Fruit fly (Drosophila melanogaster) whole organism, embryonic: ENCODE results near the gene CG8837.
A peak's percentile ranks its signal among the peaks of the same experiment; 100 is the strongest.

ENCODE experiments used
- Awh ChIP-seq: fragments of 200-800 bp; sonication (Bioruptor generic); IDR thresholded peaks from 2 replicates; pipeline ENCODE4, ENCODE4 v1.3.6; 2022; ENCODE audit warnings: missing biosample characterization, missing genetic modification characterization
- Bdp1 ChIP-seq: fragments of 200-800 bp; sonication (Bioruptor generic); optimal IDR thresholded peaks from 3 replicates; lab custom pipeline; 2016; ENCODE audit warnings: missing biosample characterization, missing genetic modification characterization
- C15 ChIP-seq: fragments of 200-800 bp; sonication (Bioruptor generic); IDR thresholded peaks from 3 replicates; pipeline ENCODE4 v1.3.6; 2022; ENCODE audit warnings: missing biosample characterization, missing genetic modification characterization
- CG11560 ChIP-seq: fragments of 200-800 bp; sonication (Bioruptor generic); IDR thresholded peaks from 3 replicates; pipeline ENCODE4 v1.3.6; 2022; ENCODE audit warnings: missing biosample characterization, missing genetic modification characterization
- CG12104 ChIP-seq: fragments of 200-800 bp; sonication (Bioruptor generic); optimal IDR thresholded peaks from 3 replicates; lab custom pipeline; 2016; ENCODE audit warnings: missing biosample characterization, missing genetic modification characterization
- CG17328 ChIP-seq: fragments of 200-800 bp; sonication (Bioruptor generic); IDR thresholded peaks from 2 replicates; pipeline ENCODE4 v1.3.6; 2022; ENCODE audit warnings: missing biosample characterization, missing genetic modification characterization
- CG18476 ChIP-seq: fragments of 200-800 bp; sonication (Bioruptor generic); optimal IDR thresholded peaks from 2 replicates; lab custom pipeline; 2016; ENCODE audit warnings: missing biosample characterization, mild to moderate bottlenecking, missing genetic modification characterization
- CG2120 ChIP-seq: fragments of 200-800 bp; sonication (Bioruptor generic); optimal IDR thresholded peaks from 3 replicates; lab custom pipeline; 2016; ENCODE audit warnings: missing biosample characterization, missing genetic modification characterization
- CG31365 ChIP-seq: fragments of 200-800 bp; sonication (Bioruptor generic); optimal IDR thresholded peaks from 2 replicates; lab custom pipeline; 2018; ENCODE audit warnings: missing biosample characterization, mild to moderate bottlenecking, missing genetic modification characterization
- CG3995 ChIP-seq: fragments of 200-800 bp; sonication (Bioruptor generic); optimal IDR thresholded peaks from 3 replicates; lab custom pipeline; 2016; ENCODE audit warnings: missing biosample characterization, missing genetic modification characterization
- CG6272 ChIP-seq: fragments of 200-800 bp; sonication (Bioruptor generic); IDR thresholded peaks from 2 replicates; pipeline ENCODE4 v1.3.6; 2022; ENCODE audit warnings: missing biosample characterization, missing genetic modification characterization
- CG6683 ChIP-seq: fragments of 200-800 bp; sonication (Bioruptor generic); optimal IDR thresholded peaks from 2 replicates; lab custom pipeline; 2017; ENCODE audit warnings: missing biosample characterization, mild to moderate bottlenecking, missing genetic modification characterization, missing genetic modification reagents
- CG6689 ChIP-seq: fragments of 200-800 bp; sonication (Bioruptor generic); IDR thresholded peaks from 2 replicates; pipeline ENCODE4 v1.3.6; 2022; ENCODE audit warnings: missing biosample characterization, missing genetic modification characterization
- CG7963 ChIP-seq: fragments of 200-800 bp; sonication (Bioruptor generic); IDR thresholded peaks from 3 replicates; pipeline ENCODE4 v1.3.6; 2022; ENCODE audit warnings: missing biosample characterization, missing genetic modification characterization; ENCODE audit not compliant: partially characterized antibody
- CG9437 ChIP-seq: fragments of 200-800 bp; sonication (Bioruptor generic); optimal IDR thresholded peaks from 2 replicates; lab custom pipeline; 2018; ENCODE audit warnings: missing biosample characterization, mild to moderate bottlenecking, missing genetic modification characterization
- CG9609 ChIP-seq: fragments of 200-800 bp; sonication (Bioruptor generic); optimal IDR thresholded peaks from 3 replicates; lab custom pipeline; 2016; ENCODE audit warnings: missing biosample characterization, missing genetic modification characterization
- CG9797 ChIP-seq: fragments of 200-800 bp; sonication (Bioruptor generic); optimal IDR thresholded peaks from 3 replicates; lab custom pipeline; 2018; ENCODE audit warnings: missing biosample characterization, mild to moderate bottlenecking, missing genetic modification characterization
- CG9932 ChIP-seq: fragments of 200-800 bp; sonication (Bioruptor generic); IDR thresholded peaks from 2 replicates; pipeline ENCODE4 v1.3.6; 2022; ENCODE audit warnings: missing biosample characterization, missing genetic modification characterization
- CHES-1-like ChIP-seq: fragments of 200-800 bp; sonication (Bioruptor generic); optimal IDR thresholded peaks from 2 replicates; lab custom pipeline; 2016; ENCODE audit warnings: missing biosample characterization, missing genetic modification characterization
- Chrac-16 ChIP-seq: fragments of 200-800 bp; sonication (Bioruptor generic); optimal IDR thresholded peaks from 3 replicates; lab custom pipeline; 2016; ENCODE audit warnings: missing biosample characterization, missing genetic modification characterization
- Deaf1 ChIP-seq: fragments of 200-800 bp; optimal IDR thresholded peaks from 3 replicates; lab custom pipeline; 2019; ENCODE audit warnings: missing biosample characterization, mild to moderate bottlenecking, missing genetic modification characterization, moderate library complexity
- Doc2 ChIP-seq: fragments of 200-800 bp; sonication (Bioruptor generic); IDR thresholded peaks from 2 replicates; pipeline ENCODE4 v1.3.6; 2022; ENCODE audit warnings: missing biosample characterization, missing genetic modification characterization
- Elba2 ChIP-seq: fragments of 200-800 bp; sonication (Bioruptor generic); optimal IDR thresholded peaks from 3 replicates; lab custom pipeline; 2016; ENCODE audit warnings: missing biosample characterization, missing genetic modification characterization
- Ets65A ChIP-seq: fragments of 200-800 bp; sonication (Bioruptor generic); peaks from one replicate; lab custom pipeline; 2016; ENCODE audit warnings: missing biosample characterization, missing genetic modification characterization
- HHEX ChIP-seq: fragments of 200-800 bp; sonication (Bioruptor generic); optimal IDR thresholded peaks from 3 replicates; lab custom pipeline; 2017; ENCODE audit warnings: missing biosample characterization, mild to moderate bottlenecking, missing genetic modification characterization, missing genetic modification reagents
- Mad ChIP-seq: fragments of 200-800 bp; sonication (Bioruptor generic); optimal IDR thresholded peaks from 2 replicates; lab custom pipeline; 2016; ENCODE audit warnings: missing biosample characterization, missing genetic modification characterization
- Myb ChIP-seq: fragments of 200-800 bp; sonication (Bioruptor generic); optimal IDR thresholded peaks from 2 replicates; lab custom pipeline; 2016; ENCODE audit warnings: missing biosample characterization, missing genetic modification characterization
- NC2β ChIP-seq: fragments of 200-800 bp; sonication (Bioruptor generic); optimal IDR thresholded peaks from 2 replicates; lab custom pipeline; 2016; ENCODE audit warnings: missing biosample characterization, missing genetic modification characterization
- Oli ChIP-seq: fragments of 200-800 bp; sonication (Bioruptor generic); optimal IDR thresholded peaks from 2 replicates; lab custom pipeline; 2018; ENCODE audit warnings: missing biosample characterization, mild to moderate bottlenecking, missing genetic modification characterization, moderate library complexity
- Rx ChIP-seq: fragments of 200-800 bp; sonication (Bioruptor generic); IDR thresholded peaks from 2 replicates; pipeline ENCODE4 v1.3.6; 2022; ENCODE audit warnings: missing biosample characterization, missing genetic modification characterization
- Sox100B ChIP-seq: fragments of 200-800 bp; sonication (Bioruptor generic); optimal IDR thresholded peaks from 3 replicates; lab custom pipeline; 2018; ENCODE audit warnings: missing biosample characterization, mild to moderate bottlenecking, missing genetic modification characterization
- cato ChIP-seq: fragments of 200-800 bp; sonication (Bioruptor generic); optimal IDR thresholded peaks from 2 replicates; lab custom pipeline; 2016; ENCODE audit warnings: missing biosample characterization, missing genetic modification characterization, borderline replicate concordance
- chinmo ChIP-seq: fragments of 200-800 bp; sonication (Bioruptor generic); IDR thresholded peaks from 4 replicates; pipeline ENCODE4 v1.3.6; 2022; ENCODE audit warnings: missing biosample characterization, missing genetic modification characterization; ENCODE audit not compliant: partially characterized antibody
- danr ChIP-seq: fragments of 200-800 bp; sonication (Bioruptor generic); IDR thresholded peaks from 2 replicates; pipeline ENCODE4 v1.3.6; 2022; ENCODE audit warnings: missing biosample characterization, missing genetic modification characterization
- ewg ChIP-seq: fragments of 200-800 bp; sonication (Bioruptor generic); optimal IDR thresholded peaks from 3 replicates; lab custom pipeline; 2017; ENCODE audit warnings: mild to moderate bottlenecking, missing biosample characterization, missing genetic modification reagents, missing genetic modification characterization
- gro ChIP-seq: fragments of 200-800 bp; sonication (Bioruptor generic); optimal IDR thresholded peaks from 2 replicates; lab custom pipeline; 2016; ENCODE audit warnings: missing biosample characterization, missing genetic modification characterization
- gsb-n ChIP-seq: fragments of 200-800 bp; sonication (Bioruptor generic); optimal IDR thresholded peaks from 3 replicates; lab custom pipeline; 2018; ENCODE audit warnings: missing biosample characterization, mild to moderate bottlenecking, missing genetic modification characterization
- hbn ChIP-seq: fragments of 200-800 bp; sonication (Bioruptor generic); IDR thresholded peaks from 2 replicates; pipeline ENCODE4 v1.3.6; 2022; ENCODE audit warnings: missing biosample characterization, missing genetic modification characterization; ENCODE audit not compliant: partially characterized antibody
- lilli ChIP-seq: fragments of 200-800 bp; sonication (Bioruptor generic); optimal IDR thresholded peaks from 3 replicates; lab custom pipeline; 2016; ENCODE audit warnings: missing biosample characterization, missing genetic modification characterization
- pnt ChIP-seq: fragments of 200-800 bp; sonication (Bioruptor generic); optimal IDR thresholded peaks from 3 replicates; lab custom pipeline; 2016; ENCODE audit warnings: missing biosample characterization, missing genetic modification characterization
- pzg ChIP-seq: fragments of 200-800 bp; sonication (Bioruptor generic); optimal IDR thresholded peaks from 3 replicates; lab custom pipeline; 2018; ENCODE audit warnings: missing biosample characterization, mild to moderate bottlenecking, missing genetic modification characterization, moderate library complexity
- rib ChIP-seq: fragments of 200-800 bp; sonication (Bioruptor generic); IDR thresholded peaks from 2 replicates; pipeline ENCODE4 v1.3.6; 2022; ENCODE audit warnings: missing biosample characterization, missing genetic modification characterization
- salm ChIP-seq: fragments of 200-800 bp; sonication (Bioruptor generic); optimal IDR thresholded peaks from 2 replicates; lab custom pipeline; 2018; ENCODE audit warnings: missing biosample characterization, mild to moderate bottlenecking, missing genetic modification characterization
- shn ChIP-seq: fragments of 200-800 bp; sonication (Bioruptor generic); optimal IDR thresholded peaks from 3 replicates; lab custom pipeline; 2016; ENCODE audit warnings: missing biosample characterization, missing genetic modification characterization
- sima ChIP-seq: fragments of 200-800 bp; sonication (Bioruptor generic); optimal IDR thresholded peaks from 2 replicates; lab custom pipeline; 2016; ENCODE audit warnings: missing biosample characterization, missing genetic modification characterization
- sob ChIP-seq: fragments of 200-800 bp; sonication (Bioruptor generic); IDR thresholded peaks from 2 replicates; pipeline ENCODE4 v1.3.6; 2022; ENCODE audit warnings: missing biosample characterization, missing genetic modification characterization
- sr ChIP-seq: fragments of 200-800 bp; sonication (Bioruptor generic); IDR thresholded peaks from 3 replicates; pipeline ENCODE4 v1.3.6; 2022; ENCODE audit warnings: missing biosample characterization, missing genetic modification characterization
- tin ChIP-seq: fragments of 200-800 bp; sonication (Bioruptor generic); optimal IDR thresholded peaks from 3 replicates; lab custom pipeline; 2016; ENCODE audit warnings: missing biosample characterization, missing genetic modification characterization
- unc-4 ChIP-seq: fragments of 200-800 bp; sonication (Bioruptor generic); IDR thresholded peaks from 2 replicates; pipeline ENCODE4 v1.3.6; 2022; ENCODE audit warnings: missing biosample characterization, missing genetic modification characterization; ENCODE audit not compliant: partially characterized antibody
- vfl ChIP-seq: fragments of 200-800 bp; sonication (Bioruptor generic); optimal IDR thresholded peaks from 2 replicates; lab custom pipeline; 2016; ENCODE audit warnings: missing biosample characterization, missing genetic modification characterization
- yki ChIP-seq: fragments of >200 bp; optimal IDR thresholded peaks from 3 replicates; lab custom pipeline; 2018
- z ChIP-seq: fragments of 200-800 bp; sonication (Bioruptor generic); IDR thresholded peaks from 3 replicates; pipeline ENCODE4 v1.3.6; 2022; ENCODE audit warnings: missing biosample characterization, missing genetic modification characterization
- zen2 ChIP-seq: fragments of 200-800 bp; sonication (Bioruptor generic); IDR thresholded peaks from 3 replicates; pipeline ENCODE4 v1.3.6; 2022; ENCODE audit warnings: missing biosample characterization, missing genetic modification characterization; ENCODE audit not compliant: partially characterized antibody

Gene CG8837

DNA sequence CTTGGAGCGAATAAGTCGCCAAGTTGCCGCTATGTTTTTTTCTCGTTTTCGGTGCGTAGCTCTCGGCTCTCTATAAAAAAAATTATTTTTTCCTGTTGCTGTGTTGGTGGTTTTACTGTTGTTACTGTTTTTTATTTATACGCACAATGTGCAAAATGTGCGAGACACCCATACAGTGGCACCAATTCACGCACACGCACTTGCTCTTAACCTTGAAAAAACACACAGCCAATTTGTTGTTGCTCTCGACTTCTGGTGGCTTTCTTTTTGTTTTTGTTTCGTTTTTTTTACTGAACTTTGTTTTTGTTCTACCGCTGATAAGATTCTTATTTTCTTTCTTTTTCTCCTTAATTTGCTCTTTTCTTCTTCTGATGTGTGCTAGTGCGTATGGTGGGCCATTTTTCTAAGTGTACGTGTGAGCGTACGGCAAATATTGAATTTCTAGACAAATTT lies 36.2 kb downstream of the CG8837 start (continued):
- TF ChIP-seq vfl (GFP tag; lab: Kevin White, UChicago) (no peak), C15 (GFP tag; lab: Robert Waterston, UW) (no peak), unc-4 (GFP tag; lab: Robert Waterston, UW) (no peak), shn (peak; percentile 15), pnt (GFP tag; lab: Kevin White, UChicago) (no peak), Elba2 (GFP tag; lab: Kevin White, UChicago) (no peak), z (GFP tag; lab: Robert Waterston, UW) (no peak), gsb-n (tag; lab: Kevin White, UChicago) (no peak), Doc2 (GFP tag; lab: Robert Waterston, UW) (no peak), Awh (GFP tag; lab: Robert Waterston, UW) (no peak), Myb (peak; percentile 6), cato (GFP tag; lab: Kevin White, UChicago) (no peak), tin (no peak), pzg (GFP tag; lab: Kevin White, UChicago) (no peak), hbn (no peak), Bdp1 (GFP tag; lab: Kevin White, UChicago) (no peak), rib (GFP tag; lab: Robert Waterston, UW) (peak; percentile 61; the same call in 1 of the 2 replicates), CG17328 (no peak), Oli (no peak), Sox100B (GFP tag; lab: Kevin White, UChicago) (no peak), CG3995 (GFP tag; lab: Kevin White, UChicago) (no peak), Deaf1 (tag; lab: Kevin White, UChicago) (no peak), CG9797 (GFP tag; lab: Kevin White, UChicago) (no peak), CG9932 (GFP tag; lab: Robert Waterston, UW) (peak; percentile 57), gro (GFP tag; lab: Kevin White, UChicago) (peak; percentile 33), CG12104 (GFP tag; lab: Kevin White, UChicago) (peak; percentile 9), CG31365 (no peak), salm (no peak), sr (no peak), lilli (GFP tag; lab: Kevin White, UChicago) (peak; percentile 46), CG9609 (GFP tag; lab: Kevin White, UChicago) (peak; percentile 43), zen2 (GFP tag; lab: Robert Waterston, UW) (no peak), HHEX (GFP tag; lab: Kevin White, UChicago) (peak; percentile 41), sima (GFP tag; lab: Kevin White, UChicago) (no peak), CG6689 (GFP tag; lab: Robert Waterston, UW) (no peak), NC2β (GFP tag; lab: Kevin White, UChicago) (no peak), danr (GFP tag; lab: Robert Waterston, UW) (no peak), CG11560 (tag; lab: Robert Waterston, UW) (no peak), Ets65A (peak; percentile 55), chinmo (GFP tag; lab: Robert Waterston, UW) (0 out of 4 replicates have a peak, but pooled peaks have one; percentile 17), Chrac-16 (GFP tag; lab: Kevin White, UChicago) (no peak), yki (no peak), CG6683 (GFP tag; lab: Kevin White, UChicago) (no peak), Rx (GFP tag; lab: Robert Waterston, UW) (no peak), sob (GFP tag; lab: Robert Waterston, UW) (peak; percentile 68), Mad (no peak), CHES-1-like (GFP tag; lab: Kevin White, UChicago) (peak; percentile 33), CG9437 (GFP tag; lab: Kevin White, UChicago) (no peak), CG7963 (GFP tag; lab: Robert Waterston, UW) (no peak), CG6272 (GFP tag; lab: Robert Waterston, UW) (no peak), CG2120 (GFP tag; lab: Kevin White, UChicago) (peak; percentile 74), ewg (no peak), CG18476 (GFP tag; lab: Kevin White, UChicago) (no peak)
